Worm (Caenorhabditis elegans): ENCODE measurements around the gene T09F3.2.
A peak's percentile ranks its signal among the peaks of the same experiment; 100 is the strongest.

ce11 chrII:10389038-10389437 is 1.9 kb upstream of the T09F3.2 start:
- peak; percentile 93 for TF ChIP-seq dve-1 (tag; optimal IDR thresholded peaks at IDR 0.05; ENCODE audit: insufficient read depth)
- TF ChIP-seq lim-7 (GFP tag; IDR thresholded peaks at IDR 0.05): no peak
- peak; percentile 93 for TF ChIP-seq dmd-6 (GFP tag; IDR thresholded peaks at IDR 0.05)
- no peak for TF ChIP-seq fos-1 (tag; optimal IDR thresholded peaks at IDR 0.05)
- TF ChIP-seq lin-39 (tag; optimal IDR thresholded peaks at IDR 0.05): no peak
- peak; percentile 16 for TF ChIP-seq nhr-11 (tag; optimal IDR thresholded peaks at IDR 0.05)
- no peak for TF ChIP-seq nhr-111 (GFP tag; optimal IDR thresholded peaks at IDR 0.05)
- no peak for TF ChIP-seq ztf-11 (tag; optimal IDR thresholded peaks at IDR 0.05)
- no peak for TF ChIP-seq lin-13 (GFP tag; optimal IDR thresholded peaks at IDR 0.05)

Measured in whole organism, L4 larva.